Fruit fly (Drosophila melanogaster) whole organism, embryonic: ENCODE measurements around the gene CG6927.

Experiments
- Abd-B ChIP-seq: fragments of 200-800 bp; sonication (Bioruptor generic); optimal IDR thresholded peaks from 2 replicates; lab custom pipeline; 2018; ENCODE audit warnings: missing biosample characterization, mild to moderate bottlenecking, missing genetic modification characterization, moderate library complexity
- Adf1 ChIP-seq: fragments of 200-800 bp; sonication (Bioruptor generic); IDR thresholded peaks from 2 replicates; pipeline ENCODE4 v1.3.6; 2022; ENCODE audit warnings: missing biosample characterization, missing genetic modification characterization
- CG11504 ChIP-seq: fragments of 200-800 bp; sonication (Bioruptor generic); optimal IDR thresholded peaks from 3 replicates; lab custom pipeline; 2019; ENCODE audit warnings: missing biosample characterization, mild to moderate bottlenecking, missing genetic modification characterization, moderate library complexity
- CG12659 ChIP-seq: fragments of 200-800 bp; sonication (Bioruptor generic); optimal IDR thresholded peaks from 3 replicates; lab custom pipeline; 2017; ENCODE audit warnings: mild to moderate bottlenecking, missing biosample characterization, missing genetic modification reagents, missing genetic modification characterization
- CG15514 ChIP-seq: fragments of 200-800 bp; sonication (Bioruptor generic); optimal IDR thresholded peaks from 3 replicates; lab custom pipeline; 2017; ENCODE audit warnings: missing biosample characterization, missing genetic modification characterization, mild to moderate bottlenecking, moderate library complexity, missing genetic modification reagents
- CG16813 ChIP-seq: fragments of 200-800 bp; sonication (Bioruptor generic); IDR thresholded peaks from 3 replicates; pipeline ENCODE4 v1.3.6; 2022; ENCODE audit warnings: missing biosample characterization, missing genetic modification characterization; ENCODE audit not compliant: partially characterized antibody
- CG17385 ChIP-seq: fragments of 200-800 bp; sonication (Bioruptor generic); optimal IDR thresholded peaks from 3 replicates; lab custom pipeline; 2018; ENCODE audit warnings: missing biosample characterization, mild to moderate bottlenecking, missing genetic modification characterization
- CG2120 ChIP-seq: fragments of 200-800 bp; sonication (Bioruptor generic); optimal IDR thresholded peaks from 3 replicates; lab custom pipeline; 2016; ENCODE audit warnings: missing biosample characterization, missing genetic modification characterization
- CG2129 ChIP-seq: fragments of 200-800 bp; sonication (Bioruptor generic); IDR thresholded peaks from 2 replicates; pipeline ENCODE4 v1.3.6; 2022; ENCODE audit warnings: missing biosample characterization, missing genetic modification characterization; ENCODE audit not compliant: partially characterized antibody
- CG2875 ChIP-seq: fragments of 200-800 bp; sonication (Bioruptor generic); optimal IDR thresholded peaks from 2 replicates; lab custom pipeline; 2017; ENCODE audit warnings: missing biosample characterization, mild to moderate bottlenecking, missing genetic modification characterization, missing genetic modification reagents
- CG3065 ChIP-seq: fragments of 200-800 bp; sonication (Bioruptor generic); optimal IDR thresholded peaks from 2 replicates; lab custom pipeline; 2016; ENCODE audit warnings: missing biosample characterization, missing genetic modification characterization
- CG31388 ChIP-seq: fragments of 200-800 bp; sonication (Bioruptor generic); optimal IDR thresholded peaks from 2 replicates; lab custom pipeline; 2016; ENCODE audit warnings: missing biosample characterization, missing genetic modification characterization
- CG34224 ChIP-seq: fragments of 200-800 bp; sonication (Bioruptor generic); IDR thresholded peaks from 3 replicates; pipeline ENCODE4 v1.3.6; 2022; ENCODE audit warnings: missing biosample characterization, missing genetic modification characterization; ENCODE audit not compliant: partially characterized antibody
- CG6683 ChIP-seq: fragments of 200-800 bp; sonication (Bioruptor generic); optimal IDR thresholded peaks from 2 replicates; lab custom pipeline; 2017; ENCODE audit warnings: missing biosample characterization, mild to moderate bottlenecking, missing genetic modification characterization, missing genetic modification reagents
- CG6689 ChIP-seq: fragments of 200-800 bp; sonication (Bioruptor generic); IDR thresholded peaks from 2 replicates; pipeline ENCODE4 v1.3.6; 2022; ENCODE audit warnings: missing biosample characterization, missing genetic modification characterization
- CG7271 ChIP-seq: fragments of 200-800 bp; sonication (Bioruptor generic); optimal IDR thresholded peaks from 2 replicates; lab custom pipeline; 2018; ENCODE audit warnings: missing biosample characterization, mild to moderate bottlenecking, missing genetic modification characterization, moderate library complexity
- CG7556 ChIP-seq: fragments of 200-800 bp; sonication (Bioruptor generic); optimal IDR thresholded peaks from 2 replicates; lab custom pipeline; 2017; ENCODE audit warnings: missing biosample characterization, mild to moderate bottlenecking, missing genetic modification characterization
- CG7839 ChIP-seq: fragments of 200-800 bp; sonication (Bioruptor generic); optimal IDR thresholded peaks from 3 replicates; lab custom pipeline; 2018; ENCODE audit warnings: missing biosample characterization, mild to moderate bottlenecking, missing genetic modification characterization, moderate library complexity
- CTCF ChIP-seq: fragments of 200-800 bp; sonication (Bioruptor generic); optimal IDR thresholded peaks from 2 replicates; lab custom pipeline; 2017; ENCODE audit warnings: missing biosample characterization, mild to moderate bottlenecking, missing genetic modification characterization, moderate library complexity
- CoRest ChIP-seq: fragments of 200-800 bp; sonication (Bioruptor generic); optimal IDR thresholded peaks from 3 replicates; lab custom pipeline; 2018; ENCODE audit warnings: missing biosample characterization, mild to moderate bottlenecking, missing genetic modification characterization, moderate library complexity
- Dbx ChIP-seq: fragments of 200-800 bp; sonication (Bioruptor generic); IDR thresholded peaks from 3 replicates; pipeline ENCODE4 v1.3.6; 2022; ENCODE audit warnings: missing biosample characterization, missing genetic modification characterization
- Deaf1 ChIP-seq: fragments of 200-800 bp; optimal IDR thresholded peaks from 3 replicates; lab custom pipeline; 2019; ENCODE audit warnings: missing biosample characterization, mild to moderate bottlenecking, missing genetic modification characterization, moderate library complexity
- Dll ChIP-seq: fragments of 200-800 bp; sonication (Bioruptor generic); IDR thresholded peaks from 4 replicates; pipeline ENCODE4 v1.3.6; 2022; ENCODE audit warnings: missing biosample characterization, missing genetic modification characterization; ENCODE audit not compliant: partially characterized antibody
- Doc3 ChIP-seq: fragments of 200-800 bp; sonication (Bioruptor generic); IDR thresholded peaks from 3 replicates; pipeline ENCODE4 v1.3.6; 2022; ENCODE audit warnings: missing biosample characterization, missing genetic modification characterization; ENCODE audit not compliant: partially characterized antibody
- Dp ChIP-seq: fragments of 200-800 bp; sonication (Bioruptor generic); optimal IDR thresholded peaks from 2 replicates; lab custom pipeline; 2018; ENCODE audit warnings: missing biosample characterization, mild to moderate bottlenecking, missing genetic modification characterization, moderate library complexity
- E2f2 ChIP-seq: fragments of 200-800 bp; sonication (Bioruptor generic); IDR thresholded peaks from 2 replicates; pipeline ENCODE4 v1.3.6; 2022; ENCODE audit warnings: missing biosample characterization, missing genetic modification characterization
- ERR ChIP-seq: fragments of 200-800 bp; sonication (Bioruptor generic); optimal IDR thresholded peaks from 2 replicates; lab custom pipeline; 2016; ENCODE audit warnings: missing biosample characterization, missing genetic modification characterization
- Elba2 ChIP-seq: fragments of 200-800 bp; sonication (Bioruptor generic); optimal IDR thresholded peaks from 3 replicates; lab custom pipeline; 2016; ENCODE audit warnings: missing biosample characterization, missing genetic modification characterization
- MBD-R2 ChIP-seq: fragments of 200-800 bp; sonication (Bioruptor generic); IDR thresholded peaks from 2 replicates; pipeline ENCODE4 v1.3.6; 2022; ENCODE audit warnings: missing biosample characterization, missing genetic modification characterization
- Neu2 ChIP-seq: fragments of 200-800 bp; sonication (Bioruptor generic); optimal IDR thresholded peaks from 3 replicates; lab custom pipeline; 2016; ENCODE audit warnings: missing biosample characterization, missing genetic modification characterization, borderline replicate concordance
- Scr ChIP-seq: fragments of 200-800 bp; sonication (Bioruptor generic); IDR thresholded peaks from 2 replicates; pipeline ENCODE4 v1.3.6; 2022; ENCODE audit warnings: missing biosample characterization, missing genetic modification characterization; ENCODE audit not compliant: partially characterized antibody
- Usf ChIP-seq: fragments of 200-800 bp; sonication (Bioruptor generic); optimal IDR thresholded peaks from 2 replicates; lab custom pipeline; 2017; ENCODE audit warnings: missing genotype, missing biosample characterization, missing genetic modification characterization
- Vsx1 ChIP-seq: fragments of 200-800 bp; sonication (Bioruptor generic); optimal IDR thresholded peaks from 2 replicates; lab custom pipeline; 2017; ENCODE audit warnings: missing biosample characterization, mild to moderate bottlenecking, missing genetic modification characterization, missing genetic modification reagents
- Xbp1 ChIP-seq: fragments of 200-800 bp; sonication (Bioruptor generic); optimal IDR thresholded peaks from 3 replicates; lab custom pipeline; 2016; ENCODE audit warnings: missing biosample characterization, mild to moderate bottlenecking, missing genetic modification characterization
- ac ChIP-seq: fragments of 200-800 bp; sonication (Bioruptor generic); optimal IDR thresholded peaks from 3 replicates; lab custom pipeline; 2017; ENCODE audit warnings: missing biosample characterization, mild to moderate bottlenecking, missing genetic modification characterization
- ase ChIP-seq: fragments of 200-800 bp; sonication (Bioruptor generic); IDR thresholded peaks from 3 replicates; pipeline ENCODE4 v1.3.6; 2022; ENCODE audit warnings: missing biosample characterization, missing genetic modification characterization
- bab2 ChIP-seq: fragments of 200-800 bp; sonication (Bioruptor generic); optimal IDR thresholded peaks from 2 replicates; lab custom pipeline; 2016; ENCODE audit warnings: missing biosample characterization, missing genetic modification characterization
- cato ChIP-seq: fragments of 200-800 bp; sonication (Bioruptor generic); optimal IDR thresholded peaks from 2 replicates; lab custom pipeline; 2016; ENCODE audit warnings: missing biosample characterization, missing genetic modification characterization, borderline replicate concordance
- fru ChIP-seq: fragments of >200 bp; optimal IDR thresholded peaks from 2 replicates; lab custom pipeline; 2017
- gsb-n ChIP-seq: fragments of 200-800 bp; sonication (Bioruptor generic); optimal IDR thresholded peaks from 3 replicates; lab custom pipeline; 2018; ENCODE audit warnings: missing biosample characterization, mild to moderate bottlenecking, missing genetic modification characterization
- odd ChIP-seq: fragments of 200-800 bp; sonication (Bioruptor generic); optimal IDR thresholded peaks from 2 replicates; lab custom pipeline; 2017; ENCODE audit warnings: missing biosample characterization, mild to moderate bottlenecking, missing genetic modification characterization
- phol ChIP-seq: fragments of 200-800 bp; sonication (Bioruptor generic); optimal IDR thresholded peaks from 3 replicates; lab custom pipeline; 2018; ENCODE audit warnings: missing biosample characterization, mild to moderate bottlenecking, missing genetic modification characterization, moderate library complexity
- pzg ChIP-seq: fragments of 200-800 bp; sonication (Bioruptor generic); optimal IDR thresholded peaks from 3 replicates; lab custom pipeline; 2018; ENCODE audit warnings: missing biosample characterization, mild to moderate bottlenecking, missing genetic modification characterization, moderate library complexity
- row ChIP-seq: fragments of 200-800 bp; sonication (Bioruptor generic); IDR thresholded peaks from 3 replicates; pipeline ENCODE4 v1.3.6; 2022; ENCODE audit warnings: missing biosample characterization, missing genetic modification characterization
- sd ChIP-seq: fragments of 200-800 bp; sonication (Bioruptor generic); optimal IDR thresholded peaks from 3 replicates; lab custom pipeline; 2018; ENCODE audit warnings: missing biosample characterization, mild to moderate bottlenecking, missing genetic modification characterization, moderate library complexity
- sna ChIP-seq: fragments of 200-800 bp; sonication (Bioruptor generic); IDR thresholded peaks from 2 replicates; pipeline ENCODE4 v1.3.6; 2022; ENCODE audit warnings: missing biosample characterization, missing genetic modification characterization; ENCODE audit not compliant: partially characterized antibody
- trh ChIP-seq: fragments of 200-800 bp; sonication (Bioruptor generic); optimal IDR thresholded peaks from 2 replicates; lab custom pipeline; 2016; ENCODE audit warnings: missing biosample characterization, missing genetic modification characterization
- twi ChIP-seq: fragments of 200-800 bp; optimal IDR thresholded peaks from 2 replicates; lab custom pipeline; 2019; ENCODE audit warnings: missing biosample characterization, mild to moderate bottlenecking, missing genetic modification characterization, moderate library complexity
- unc-4 ChIP-seq: fragments of 200-800 bp; sonication (Bioruptor generic); IDR thresholded peaks from 2 replicates; pipeline ENCODE4 v1.3.6; 2022; ENCODE audit warnings: missing biosample characterization, missing genetic modification characterization; ENCODE audit not compliant: partially characterized antibody
- zf30C ChIP-seq: fragments of 200-800 bp; sonication (Bioruptor generic); optimal IDR thresholded peaks from 3 replicates; lab custom pipeline; 2018; ENCODE audit warnings: missing biosample characterization, mild to moderate bottlenecking, missing genetic modification characterization

CG6927 gene

DNA sequence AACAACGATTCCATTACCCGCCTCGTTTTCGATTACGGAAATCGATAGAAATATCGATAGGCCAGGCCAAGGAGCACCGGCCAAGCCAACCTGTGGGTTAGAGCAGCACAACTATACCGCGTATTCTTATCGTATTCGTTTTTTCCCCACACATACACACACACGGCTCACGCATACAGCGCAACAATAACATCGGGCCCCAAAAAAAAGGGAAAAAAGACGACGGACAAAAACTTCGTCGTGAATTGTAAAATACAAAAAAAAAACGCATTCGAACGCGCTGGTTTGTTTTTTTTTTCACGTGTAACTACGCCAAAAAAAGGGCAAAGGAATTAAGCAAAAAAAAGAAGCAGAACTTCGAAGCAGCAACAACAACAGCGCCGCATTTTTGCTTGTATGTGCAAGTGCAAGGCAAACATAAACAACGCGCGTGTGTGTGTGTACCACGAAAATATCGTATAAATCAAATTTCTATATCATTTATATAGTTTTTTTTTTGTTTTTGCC is 2.3 kb downstream of the CG6927 start, which contains the start of gene CG32772 (continued):
- peak; percentile 32 for TF ChIP-seq sd (tag; lab: Kevin White, UChicago)
- TF ChIP-seq fru (lab: Kevin White, UChicago), result no peak
- no peak for TF ChIP-seq Abd-B (GFP tag; lab: Kevin White, UChicago)
- peak; percentile 41 for TF ChIP-seq CG17385
- no peak for TF ChIP-seq ac
- peak; percentile 95 for TF ChIP-seq E2f2
- TF ChIP-seq pzg (GFP tag; lab: Kevin White, UChicago), result peak; percentile 58
- no peak for TF ChIP-seq CTCF (GFP tag; lab: Kevin White, UChicago)
- peak; percentile 33 for TF ChIP-seq CG12659 (GFP tag; lab: Kevin White, UChicago)
- TF ChIP-seq Scr (GFP tag; lab: Robert Waterston, UW), result peak; percentile 80
- TF ChIP-seq CG7271 (tag; lab: Kevin White, UChicago), result no peak
- TF ChIP-seq cato (GFP tag; lab: Kevin White, UChicago), result no peak
- peak; percentile 24; the same call in 1 of the 2 replicates for TF ChIP-seq Adf1 (GFP tag; lab: Robert Waterston, UW)
- no peak for TF ChIP-seq phol
- TF ChIP-seq Usf (GFP tag; lab: Kevin White, UChicago), result no peak
- TF ChIP-seq CG2129 (GFP tag; lab: Robert Waterston, UW), result peak; percentile 25; the same call in 1 of the 2 replicates
- peak; percentile 81 for TF ChIP-seq CG34224 (GFP tag; lab: Robert Waterston, UW)
- TF ChIP-seq ERR (GFP tag; lab: Kevin White, UChicago), result no peak
- peak; percentile 79 for TF ChIP-seq CG16813 (GFP tag; lab: Robert Waterston, UW)
- peak; percentile 19; the same call in 1 of the 3 replicates for TF ChIP-seq row (GFP tag; lab: Robert Waterston, UW)
- TF ChIP-seq CG7556, result no peak
- TF ChIP-seq CG31388, result no peak
- TF ChIP-seq CG2875 (GFP tag; lab: Kevin White, UChicago), result no peak
- TF ChIP-seq Neu2, result no peak
- TF ChIP-seq CG7839 (tag; lab: Kevin White, UChicago), result no peak
- no peak for TF ChIP-seq MBD-R2
- no peak for TF ChIP-seq ase (GFP tag; lab: Robert Waterston, UW)
- peak; percentile 68 for TF ChIP-seq sna
- no peak for TF ChIP-seq Elba2 (GFP tag; lab: Kevin White, UChicago)
- peak; percentile 39 for TF ChIP-seq Vsx1 (GFP tag; lab: Kevin White, UChicago)
- TF ChIP-seq CoRest (tag; lab: Kevin White, UChicago), result peak; percentile 6
- no peak for TF ChIP-seq Dbx
- TF ChIP-seq Doc3, result peak; percentile 53; the same call in 1 of the 3 replicates
- no peak for TF ChIP-seq gsb-n
- peak; percentile 2 for TF ChIP-seq CG11504 (tag; lab: Kevin White, UChicago)
- TF ChIP-seq Xbp1, result no peak
- peak; percentile 74 for TF ChIP-seq unc-4 (GFP tag; lab: Robert Waterston, UW)
- TF ChIP-seq twi (tag; lab: Kevin White, UChicago), result no peak
- no peak for TF ChIP-seq CG6683 (GFP tag; lab: Kevin White, UChicago)
- no peak for TF ChIP-seq CG2120 (GFP tag; lab: Kevin White, UChicago)
- TF ChIP-seq CG15514 (GFP tag; lab: Kevin White, UChicago), result peak; percentile 47
- no peak for TF ChIP-seq CG6689
- TF ChIP-seq zf30C, result peak; percentile 31
- TF ChIP-seq trh (GFP tag; lab: Kevin White, UChicago), result no peak
- no peak for TF ChIP-seq bab2 (GFP tag; lab: Kevin White, UChicago)
- TF ChIP-seq Dp (GFP tag; lab: Kevin White, UChicago), result peak; percentile 89
- peak; percentile 92 for TF ChIP-seq Deaf1 (tag; lab: Kevin White, UChicago)
- TF ChIP-seq odd, result peak; percentile 19
- TF ChIP-seq Dll (GFP tag; lab: Robert Waterston, UW), result peak; percentile 74
- TF ChIP-seq CG3065 (GFP tag; lab: Kevin White, UChicago), result no peak
